Fruit fly (Drosophila melanogaster) whole organism, prepupa: ENCODE results near the gene CG17568.

Source experiments
- CG10631 ChIP-seq: fragments of 200-800 bp; sonication (Bioruptor generic); optimal IDR thresholded peaks from 2 replicates; lab custom pipeline; 2016; ENCODE audit warnings: missing biosample characterization, missing genetic modification characterization
- CG11294 ChIP-seq: fragments of 200-800 bp; sonication (Bioruptor generic); IDR thresholded peaks from 2 replicates; pipeline ENCODE4 v1.3.6; 2022; ENCODE audit warnings: missing biosample characterization, missing genetic modification characterization
- CG11762 ChIP-seq: fragments of 200-800 bp; sonication (Bioruptor generic); optimal IDR thresholded peaks from 3 replicates; lab custom pipeline; 2016; ENCODE audit warnings: missing biosample characterization, missing genetic modification characterization; ENCODE audit not compliant: insufficient read depth
- CG15336 ChIP-seq: fragments of 200-800 bp; sonication (Bioruptor generic); IDR thresholded peaks from 2 replicates; pipeline ENCODE4 v1.3.6; 2022; ENCODE audit warnings: missing biosample characterization, missing genetic modification characterization
- CG16779 ChIP-seq: fragments of 200-800 bp; sonication (Bioruptor generic); optimal IDR thresholded peaks from 3 replicates; lab custom pipeline; 2017; ENCODE audit warnings: missing biosample characterization, mild to moderate bottlenecking, missing genetic modification characterization
- CG3032 ChIP-seq: fragments of 200-800 bp; optimal IDR thresholded peaks from 2 replicates; lab custom pipeline; 2019; ENCODE audit warnings: missing biosample characterization, mild to moderate bottlenecking, missing genetic modification characterization, moderate library complexity
- CG34406 ChIP-seq: fragments of 200-800 bp; sonication (Bioruptor generic); optimal IDR thresholded peaks from 3 replicates; lab custom pipeline; 2016; ENCODE audit warnings: missing biosample characterization, missing genetic modification characterization
- CG3919 ChIP-seq: fragments of 200-800 bp; sonication (Bioruptor generic); optimal IDR thresholded peaks from 3 replicates; lab custom pipeline; 2016; ENCODE audit warnings: missing biosample characterization, missing genetic modification characterization
- CG4318 ChIP-seq: fragments of 200-800 bp; sonication (Bioruptor generic); optimal IDR thresholded peaks from 3 replicates; lab custom pipeline; 2017; ENCODE audit warnings: missing biosample characterization, mild to moderate bottlenecking, missing genetic modification characterization
- CG6163 ChIP-seq: fragments of 200-800 bp; sonication (Bioruptor generic); IDR thresholded peaks from 3 replicates; pipeline ENCODE4 v1.3.6; 2022; ENCODE audit warnings: missing biosample characterization, missing genetic modification characterization
- CG6792 ChIP-seq: fragments of 200-800 bp; sonication (Bioruptor generic); optimal IDR thresholded peaks from 3 replicates; lab custom pipeline; 2016; ENCODE audit warnings: missing biosample characterization, missing genetic modification characterization
- CG6808 ChIP-seq: fragments of 200-800 bp; sonication (Bioruptor generic); optimal IDR thresholded peaks from 3 replicates; lab custom pipeline; 2017; ENCODE audit warnings: missing biosample characterization, missing genetic modification characterization, mild to moderate bottlenecking, moderate library complexity, missing genetic modification reagents
- CG7368 ChIP-seq: fragments of 200-800 bp; sonication (Bioruptor generic); optimal IDR thresholded peaks from 3 replicates; lab custom pipeline; 2016; ENCODE audit warnings: missing biosample characterization, missing genetic modification characterization
- CG8119 ChIP-seq: fragments of 200-800 bp; sonication (Bioruptor generic); IDR thresholded peaks from 3 replicates; pipeline ENCODE4 v1.3.6; 2022; ENCODE audit warnings: missing biosample characterization, missing genetic modification characterization
- CG9139 ChIP-seq: fragments of 200-800 bp; sonication (Bioruptor generic); optimal IDR thresholded peaks from 3 replicates; lab custom pipeline; 2017; ENCODE audit warnings: missing biosample characterization, mild to moderate bottlenecking, missing genetic modification characterization
- Eip75B ChIP-seq: fragments of 200-800 bp; sonication (Bioruptor generic); optimal IDR thresholded peaks from 3 replicates; lab custom pipeline; 2016; ENCODE audit warnings: missing biosample characterization, missing genetic modification characterization
- Eip78C ChIP-seq: fragments of 200-800 bp; sonication (Bioruptor generic); peaks from one replicate; lab custom pipeline; 2016; ENCODE audit warnings: missing biosample characterization, missing genetic modification characterization
- Eip93F ChIP-seq: fragments of 200-800 bp; sonication (Bioruptor generic); optimal IDR thresholded peaks from 2 replicates; lab custom pipeline; 2016; ENCODE audit warnings: missing biosample characterization, mild to moderate bottlenecking, missing genetic modification characterization
- Ets21C ChIP-seq: fragments of 200-800 bp; sonication (Bioruptor generic); optimal IDR thresholded peaks from 3 replicates; lab custom pipeline; 2016; ENCODE audit warnings: missing biosample characterization, missing genetic modification characterization
- Gug ChIP-seq: fragments of 200-800 bp; sonication (Bioruptor generic); IDR thresholded peaks from 2 replicates; pipeline ENCODE4 v1.3.6; 2022; ENCODE audit warnings: missing biosample characterization, missing genetic modification characterization
- Hr39 ChIP-seq: fragments of 200-800 bp; sonication (Bioruptor generic); optimal IDR thresholded peaks from 2 replicates; lab custom pipeline; 2016; ENCODE audit warnings: missing biosample characterization, missing genetic modification characterization
- Lpt ChIP-seq: fragments of 200-800 bp; sonication (Bioruptor generic); optimal IDR thresholded peaks from 3 replicates; lab custom pipeline; 2016; ENCODE audit warnings: missing biosample characterization, missing genetic modification characterization
- Met ChIP-seq: fragments of 200-800 bp; sonication (Bioruptor generic); optimal IDR thresholded peaks from 3 replicates; lab custom pipeline; 2016; ENCODE audit warnings: missing biosample characterization, missing genetic modification characterization
- OdsH ChIP-seq: fragments of 200-800 bp; sonication (Bioruptor generic); optimal IDR thresholded peaks from 3 replicates; lab custom pipeline; 2016; ENCODE audit warnings: missing biosample characterization, missing genetic modification characterization
- Smox ChIP-seq: fragments of 200-800 bp; sonication (Bioruptor generic); optimal IDR thresholded peaks from 3 replicates; lab custom pipeline; 2016; ENCODE audit warnings: missing biosample characterization, missing genetic modification characterization
- acj6 ChIP-seq: fragments of 200-800 bp; sonication (Bioruptor generic); optimal IDR thresholded peaks from 3 replicates; lab custom pipeline; 2016; ENCODE audit warnings: missing biosample characterization, missing genetic modification characterization
- cyc ChIP-seq: fragments of 200-800 bp; sonication (Bioruptor generic); optimal IDR thresholded peaks from 3 replicates; lab custom pipeline; 2016; ENCODE audit warnings: missing biosample characterization, missing genetic modification characterization
- dac ChIP-seq: fragments of 200-800 bp; sonication (Bioruptor generic); optimal IDR thresholded peaks from 2 replicates; lab custom pipeline; 2017; ENCODE audit warnings: missing biosample characterization, mild to moderate bottlenecking, missing genetic modification characterization
- eg ChIP-seq: fragments of 200-800 bp; sonication (Bioruptor generic); IDR thresholded peaks from 3 replicates; pipeline ENCODE4 v1.3.6; 2022; ENCODE audit warnings: missing biosample characterization, missing genetic modification characterization
- esn ChIP-seq: fragments of 200-800 bp; sonication (Bioruptor generic); optimal IDR thresholded peaks from 2 replicates; lab custom pipeline; 2016; ENCODE audit warnings: missing biosample characterization, mild to moderate bottlenecking, missing genetic modification characterization, moderate library complexity
- fd59A ChIP-seq: fragments of 200-800 bp; sonication (Bioruptor generic); optimal IDR thresholded peaks from 2 replicates; lab custom pipeline; 2017; ENCODE audit warnings: missing biosample characterization, mild to moderate bottlenecking, missing genetic modification characterization, missing genetic modification reagents
- lz ChIP-seq: fragments of 200-800 bp; sonication (Bioruptor generic); optimal IDR thresholded peaks from 3 replicates; lab custom pipeline; 2016; ENCODE audit warnings: missing biosample characterization, missing genetic modification characterization
- net ChIP-seq: fragments of 200-800 bp; sonication (Bioruptor generic); optimal IDR thresholded peaks from 3 replicates; lab custom pipeline; 2016; ENCODE audit warnings: missing biosample characterization, missing genetic modification characterization
- spab ChIP-seq: fragments of 200-800 bp; sonication (Bioruptor generic); optimal IDR thresholded peaks from 2 replicates; lab custom pipeline; 2017; ENCODE audit warnings: missing biosample characterization, mild to moderate bottlenecking, missing genetic modification characterization, missing genetic modification reagents
- svp ChIP-seq: fragments of 200-800 bp; sonication (Bioruptor generic); peaks from one replicate; lab custom pipeline; 2016; ENCODE audit warnings: missing biosample characterization, missing genetic modification characterization
- vri ChIP-seq: fragments of 200-800 bp; sonication (Bioruptor generic); optimal IDR thresholded peaks from 3 replicates; lab custom pipeline; 2016; ENCODE audit warnings: missing biosample characterization, mild to moderate bottlenecking, missing genetic modification characterization

CG17568 gene

DNA sequence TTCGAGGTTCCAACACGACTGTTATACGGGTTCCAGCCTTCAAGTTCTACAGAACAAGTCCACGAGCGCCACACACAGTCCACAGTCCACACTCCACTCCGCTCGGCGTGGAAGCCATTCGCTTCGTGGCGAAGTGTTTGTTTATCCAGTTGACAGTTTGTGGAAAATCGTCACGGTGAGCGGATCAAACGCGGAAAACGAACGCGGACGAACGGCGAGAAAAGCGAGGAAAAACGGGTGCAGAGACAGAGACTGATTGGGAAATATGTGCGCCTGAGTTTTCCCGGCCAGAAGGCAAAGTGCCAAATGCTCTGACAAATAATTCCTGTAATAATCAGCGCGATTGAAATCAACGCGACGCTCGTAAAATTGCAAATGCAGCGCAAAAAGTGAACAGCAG, 8.7 kb upstream of the CG17568 start, which contains the start of gene drl (continued):
- TF ChIP-seq CG6163 (GFP tag; lab: Robert Waterston, UW): peak; percentile 61
- no peak for TF ChIP-seq Smox (GFP tag; lab: Kevin White, UChicago)
- TF ChIP-seq CG15336 (GFP tag; lab: Robert Waterston, UW): peak; percentile 31; the same call in 1 of the 2 replicates
- no peak for TF ChIP-seq net
- peak; percentile 54; the same call in 1 of the 3 replicates for TF ChIP-seq eg (GFP tag; lab: Robert Waterston, UW)
- TF ChIP-seq spab: no peak
- TF ChIP-seq CG8119: 0 out of 3 replicates have a peak, but pooled peaks have one; percentile 28
- TF ChIP-seq, all 60 proteins: peak for 14

DNA sequence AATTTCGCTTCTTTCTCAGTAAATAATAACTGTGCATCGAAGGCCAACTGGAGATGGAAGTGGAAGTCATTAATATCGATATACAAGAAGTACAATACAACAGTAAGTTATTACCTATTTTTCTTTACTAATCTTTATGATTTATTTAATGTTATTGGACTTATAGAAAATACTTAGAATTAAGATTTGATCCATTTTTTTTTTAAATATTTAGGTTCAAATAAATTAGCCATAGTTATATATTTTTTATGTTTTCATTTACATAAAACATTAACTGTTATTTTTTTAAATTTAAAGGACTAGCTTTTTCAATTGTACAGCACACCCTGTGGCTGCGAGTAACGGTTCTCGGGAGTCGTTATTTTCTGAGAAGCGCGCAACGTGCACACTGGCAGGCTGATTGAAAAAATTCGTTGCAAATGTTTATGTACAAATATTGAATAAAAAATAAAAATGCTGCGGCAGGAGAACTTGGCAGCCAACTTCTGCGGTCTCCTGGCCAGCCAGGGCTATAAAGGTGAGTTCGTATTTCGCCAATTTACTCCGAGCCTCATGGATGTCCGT, 4.3 kb upstream of the CG17568 start, which contains the start of the genes gammaTub37C and pigeon:
gammaTub37C (minus strand) TSS at position 51 of the 564 bp plus-strand sequence.
pigeon (plus strand) TSS at position 368 of the 564 bp plus-strand sequence.
- TF ChIP-seq CG4318 (GFP tag; lab: Kevin White, UChicago): no peak
- TF ChIP-seq vri (GFP tag; lab: Kevin White, UChicago): no peak
- no peak for TF ChIP-seq fd59A (GFP tag; lab: Kevin White, UChicago)
- no peak for TF ChIP-seq CG11762 (GFP tag; lab: Kevin White, UChicago)
- peak; percentile 52 for TF ChIP-seq Eip78C (GFP tag; lab: Kevin White, UChicago)
- peak; percentile 6 for TF ChIP-seq esn (GFP tag; lab: Kevin White, UChicago)
- no peak for TF ChIP-seq CG7368
- TF ChIP-seq Met: no peak

DNA sequence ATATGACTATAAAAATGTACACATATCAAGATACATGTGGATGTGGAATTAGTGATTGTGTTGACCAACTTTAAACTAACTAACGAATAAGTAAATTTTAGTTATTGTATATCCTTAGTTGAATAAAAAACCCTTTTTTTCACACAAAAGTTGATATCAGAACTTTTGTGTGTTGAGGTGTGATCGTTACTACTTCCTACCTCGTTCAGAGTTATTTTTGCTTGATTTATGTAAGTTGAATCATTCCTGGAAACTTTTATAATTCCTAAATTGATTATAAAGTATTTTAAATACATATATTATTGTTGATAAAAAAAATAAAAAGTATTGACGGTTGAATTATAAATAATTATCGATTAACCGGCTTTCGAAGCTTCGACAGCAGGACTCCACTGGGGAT, 2.2 kb upstream of the CG17568 start, which contains the start of gene CG46059:
CG46059 (minus strand) TSS at position 101 of the 400 bp plus-strand sequence.
- TF ChIP-seq CG16779 (tag; lab: Kevin White, UChicago): no peak
- TF ChIP-seq CG34406: no peak

DNA sequence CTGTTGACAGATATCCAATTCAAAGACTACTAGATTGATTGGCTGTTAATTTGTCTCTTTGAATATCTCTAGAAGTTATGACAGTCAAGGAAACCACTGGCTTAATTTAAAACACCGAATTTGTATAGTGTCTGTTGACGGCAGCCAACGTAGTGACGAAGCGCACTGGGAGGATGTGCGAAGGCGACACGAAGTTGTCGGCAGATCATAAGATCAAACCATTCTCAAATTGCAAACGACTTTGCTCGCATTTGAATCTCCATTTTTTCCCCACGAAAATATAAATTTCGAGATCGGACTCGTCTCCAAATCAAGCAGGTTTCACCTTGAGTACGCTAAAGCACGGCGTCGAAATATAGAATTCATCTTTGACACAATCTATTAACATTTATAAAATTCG, 1.2 kb upstream of the CG17568 start, which contains the start of gene CG42688:
CG42688 (minus strand) TSS at position 101 of the 400 bp plus-strand sequence.
- TF ChIP-seq acj6 (GFP tag; lab: Kevin White, UChicago) (no peak), Gug (GFP tag; lab: Robert Waterston, UW) (no peak), CG6808 (GFP tag; lab: Kevin White, UChicago) (no peak), Smox (GFP tag; lab: Kevin White, UChicago) (no peak), Eip93F (GFP tag; lab: Kevin White, UChicago) (no peak), CG6163 (GFP tag; lab: Robert Waterston, UW) (no peak), CG3919 (GFP tag; lab: Kevin White, UChicago) (no peak), Eip75B (GFP tag; lab: Kevin White, UChicago) (no peak), CG9139 (GFP tag; lab: Kevin White, UChicago) (no peak), lz (GFP tag; lab: Kevin White, UChicago) (no peak), CG6792 (GFP tag; lab: Kevin White, UChicago) (no peak)

DNA sequence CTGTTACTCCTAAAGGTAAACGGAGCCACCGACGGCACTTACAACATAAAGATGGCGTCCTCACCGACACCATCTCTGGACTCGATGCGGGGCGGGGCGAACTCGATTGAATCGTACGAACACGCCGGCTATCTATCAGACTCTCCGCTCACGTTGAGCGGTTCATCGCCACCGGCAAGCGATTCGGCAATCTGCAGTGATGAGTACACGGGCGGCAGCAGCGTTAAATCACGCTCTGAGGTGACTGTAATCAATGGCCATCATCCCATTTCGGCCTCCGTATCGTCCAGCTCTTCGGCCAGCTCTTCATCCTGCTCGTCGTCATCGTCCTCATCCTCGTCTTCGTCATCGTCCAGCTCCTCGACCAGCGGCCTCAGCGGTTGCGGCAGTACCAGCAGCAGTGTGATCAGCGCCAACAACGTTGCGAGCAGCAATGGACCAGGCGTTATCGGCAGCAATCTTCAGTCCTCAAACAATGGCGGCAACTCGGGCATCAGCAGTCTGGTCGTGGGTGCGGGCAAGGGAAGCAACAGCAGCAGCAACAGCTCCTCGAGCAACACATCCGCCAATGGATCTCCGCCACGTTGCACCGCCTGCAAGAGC, 13.3 kb downstream of the CG17568 start:
- TF ChIP-seq CG3032 (tag; lab: Kevin White, UChicago) (no peak), Lpt (GFP tag; lab: Kevin White, UChicago) (no peak), Eip78C (GFP tag; lab: Kevin White, UChicago) (peak; percentile 33), CG6792 (GFP tag; lab: Kevin White, UChicago) (no peak), Hr39 (GFP tag; lab: Kevin White, UChicago) (no peak), dac (GFP tag; lab: Kevin White, UChicago) (no peak), cyc (GFP tag; lab: Kevin White, UChicago) (no peak), CG7368 (no peak), Gug (GFP tag; lab: Robert Waterston, UW) (no peak), vri (GFP tag; lab: Kevin White, UChicago) (no peak), CG11294 (GFP tag; lab: Robert Waterston, UW) (no peak), svp (GFP tag; lab: Kevin White, UChicago) (peak; percentile 95), CG10631 (no peak), Ets21C (GFP tag; lab: Kevin White, UChicago) (no peak), OdsH (GFP tag; lab: Kevin White, UChicago) (no peak)
